Worm (Caenorhabditis elegans) whole organism, early embryonic: ENCODE data around the gene prp-18.

Experiments used
- B0310.2 ChIP-seq: sonication (generic microtip); optimal IDR thresholded peaks from 2 replicates; lab custom pipeline; 2016; ENCODE audit warnings: mild to moderate bottlenecking, missing genetic modification characterization, missing compliant biosample characterization
- F13C5.2 ChIP-seq: sonication (generic microtip); optimal IDR thresholded peaks from 2 replicates; lab custom pipeline; 2017; ENCODE audit warnings: mild to moderate bottlenecking, missing genetic modification characterization, inconsistent platforms, missing compliant biosample characterization
- aly-1 ChIP-seq: sonication (generic microtip); optimal IDR thresholded peaks from 2 replicates; lab custom pipeline; 2016; ENCODE audit warnings: missing genetic modification characterization, missing compliant biosample characterization
- ama-1 ChIP-seq: fragments of 150-350 bp; optimal IDR thresholded peaks from 2 replicates; lab custom pipeline; 2014
- ceh-13 ChIP-seq: fragments of 200-800 bp; sonication (Bioruptor generic); optimal IDR thresholded peaks from 2 replicates; lab custom pipeline; 2018; ENCODE audit warnings: mild to moderate bottlenecking, missing genetic modification characterization, missing compliant biosample characterization
- ceh-36 ChIP-seq: sonication (generic microtip); optimal IDR thresholded peaks from 2 replicates; lab custom pipeline; 2016; ENCODE audit warnings: missing genetic modification characterization, inconsistent platforms, missing compliant biosample characterization
- ets-7 ChIP-seq: sonication (generic microtip); optimal IDR thresholded peaks from 2 replicates; lab custom pipeline; 2016; ENCODE audit warnings: missing genotype, missing genetic modification characterization, missing compliant biosample characterization
- flt-1 ChIP-seq: fragments of 200-800 bp; sonication (Bioruptor generic); IDR thresholded peaks from 2 replicates; pipeline ENCODE4 v1.3.6; 2022; ENCODE audit warnings: missing genetic modification characterization, missing compliant biosample characterization
- hmbx-1 ChIP-seq: sonication (generic microtip); optimal IDR thresholded peaks from 2 replicates; lab custom pipeline; 2016; ENCODE audit warnings: mild to moderate bottlenecking, missing genetic modification characterization, missing compliant biosample characterization
- hmg-4 ChIP-seq: fragments of 200-800 bp; sonication (Bioruptor generic); optimal IDR thresholded peaks from 2 replicates; lab custom pipeline; 2018; ENCODE audit warnings: mild to moderate bottlenecking, missing genetic modification characterization, missing compliant biosample characterization
- hnd-1 ChIP-seq: sonication (generic microtip); optimal IDR thresholded peaks from 2 replicates; lab custom pipeline; 2016; ENCODE audit warnings: missing genetic modification characterization, missing compliant biosample characterization
- pes-1 ChIP-seq: fragments of 200-800 bp; sonication (Bioruptor generic); IDR thresholded peaks from 2 replicates; pipeline ENCODE4 v1.3.6; 2022; ENCODE audit warnings: missing genetic modification reagents, missing genetic modification characterization, missing compliant biosample characterization
- scrt-1 ChIP-seq: fragments of 200-800 bp; sonication (Bioruptor generic); IDR thresholded peaks from 2 replicates; pipeline ENCODE4 v1.3.6; 2022; ENCODE audit warnings: missing genetic modification characterization, missing compliant biosample characterization
- sea-1 ChIP-seq: fragments of 200-800 bp; sonication (Bioruptor generic); conservative IDR thresholded peaks from 2 replicates; pipeline ENCODE4 v1.3.6; 2022; ENCODE audit warnings: missing genetic modification characterization, missing compliant biosample characterization
- tbx-11 ChIP-seq: fragments of 200-800 bp; sonication (Bioruptor generic); IDR thresholded peaks from 2 replicates; pipeline ENCODE4 v1.3.6; 2022; ENCODE audit warnings: missing genetic modification characterization, missing compliant biosample characterization
- tbx-37 ChIP-seq: fragments of 200-800 bp; sonication (Bioruptor generic); conservative IDR thresholded peaks from 2 replicates; pipeline ENCODE4 v1.3.6; 2022; ENCODE audit warnings: missing genetic modification reagents, missing genetic modification characterization, missing compliant biosample characterization
- tra-4 ChIP-seq: sonication (generic microtip); optimal IDR thresholded peaks from 2 replicates; lab custom pipeline; 2017; ENCODE audit warnings: missing genetic modification characterization, missing compliant biosample characterization

Gene prp-18

ce11 chrIV:9884257-9884656 lies at the start of gene prp-18, which contains the start of gene mccc-1:
Gene prp-18 (minus strand): TSS chrIV:9884383.
Gene mccc-1 (plus strand): TSS chrIV:9884570.
- TF ChIP-seq hnd-1 (tag; lab: Kevin White, UChicago) (no peak), ceh-36 (no peak), tra-4 (tag; lab: Kevin White, UChicago) (no peak)

- TF ChIP-seq scrt-1 (GFP tag; lab: Robert Waterston, UW) (no peak), F13C5.2 (tag; lab: Kevin White, UChicago) (no peak), B0310.2 (tag; lab: Kevin White, UChicago) (no peak), ceh-13 (no peak), pes-1 (no peak), hnd-1 (tag; lab: Kevin White, UChicago) (no peak), tbx-37 (GFP tag; lab: Robert Waterston, UW) (no peak), tra-4 (tag; lab: Kevin White, UChicago) (no peak), aly-1 (no peak), ceh-36 (no peak), hmg-4 (no peak), ets-7 (tag; lab: Kevin White, UChicago) (no peak), sea-1 (GFP tag; lab: Robert Waterston, UW) (no peak), ama-1 (lab: Kevin White, UChicago) (no peak), tbx-11 (no peak), hmbx-1 (no peak), flt-1 (GFP tag; lab: Robert Waterston, UW) (no peak)
Observed at ce11 chrIV:9933580-9933979, 49.4 kb upstream of the prp-18 start, which contains the start of gene spe-29. Gene spe-29 (plus strand): TSS chrIV:9933880.

- TF ChIP-seq hnd-1 (tag; lab: Kevin White, UChicago) (no peak), ama-1 (lab: Kevin White, UChicago) (no peak), F13C5.2 (tag; lab: Kevin White, UChicago) (no peak), aly-1 (no peak), tbx-11 (no peak), B0310.2 (tag; lab: Kevin White, UChicago) (no peak), ets-7 (tag; lab: Kevin White, UChicago) (no peak), flt-1 (GFP tag; lab: Robert Waterston, UW) (no peak), hmbx-1 (no peak), scrt-1 (GFP tag; lab: Robert Waterston, UW) (no peak), ceh-13 (no peak), ceh-36 (no peak), tbx-37 (GFP tag; lab: Robert Waterston, UW) (no peak)
Observed at ce11 chrIV:9932055-9932454, 47.9 kb upstream of the prp-18 start, which contains the start of the genes trmt-10A and F25H8.2. Gene trmt-10A (minus strand): TSS chrIV:9932213. Gene F25H8.2 (plus strand): TSS chrIV:9932235.

ce11 chrIV:9928180-9928896 lies 44.2 kb upstream of the prp-18 start, which contains the start of gene dur-1:
Gene dur-1 (minus strand): TSS chrIV:9928230.
- TF ChIP-seq hmbx-1 (no peak), hnd-1 (tag; lab: Kevin White, UChicago) (no peak), ceh-36 (no peak)

- no peak for TF ChIP-seq ets-7 (tag; lab: Kevin White, UChicago)
- TF ChIP-seq F13C5.2 (tag; lab: Kevin White, UChicago), result no peak
- TF ChIP-seq hnd-1 (tag; lab: Kevin White, UChicago), result no peak
- TF ChIP-seq aly-1, result no peak
- no peak for TF ChIP-seq ceh-36
- no peak for TF ChIP-seq B0310.2 (tag; lab: Kevin White, UChicago)
- TF ChIP-seq scrt-1 (GFP tag; lab: Robert Waterston, UW), result no peak
- no peak for TF ChIP-seq tra-4 (tag; lab: Kevin White, UChicago)
- TF ChIP-seq pes-1, result no peak
- TF ChIP-seq tbx-37 (GFP tag; lab: Robert Waterston, UW), result no peak
- TF ChIP-seq sea-1 (GFP tag; lab: Robert Waterston, UW), result no peak
- no peak for TF ChIP-seq hmbx-1
- TF ChIP-seq ama-1 (lab: Kevin White, UChicago), result no peak
- no peak for TF ChIP-seq hmg-4
- no peak for TF ChIP-seq tbx-11
- TF ChIP-seq ceh-13, result no peak
- no peak for TF ChIP-seq flt-1 (GFP tag; lab: Robert Waterston, UW)
Observed at ce11 chrIV:9924419-9924818, 40.2 kb upstream of the prp-18 start.

- TF ChIP-seq hnd-1 (tag; lab: Kevin White, UChicago) (no peak), hmg-4 (no peak), tbx-11 (no peak), aly-1 (no peak), flt-1 (GFP tag; lab: Robert Waterston, UW) (no peak), hmbx-1 (no peak), ets-7 (tag; lab: Kevin White, UChicago) (no peak), ceh-13 (no peak), F13C5.2 (tag; lab: Kevin White, UChicago) (no peak), B0310.2 (tag; lab: Kevin White, UChicago) (no peak), tbx-37 (GFP tag; lab: Robert Waterston, UW) (no peak), pes-1 (no peak), ama-1 (lab: Kevin White, UChicago) (no peak), tra-4 (tag; lab: Kevin White, UChicago) (no peak), ceh-36 (no peak), scrt-1 (GFP tag; lab: Robert Waterston, UW) (no peak), sea-1 (GFP tag; lab: Robert Waterston, UW) (no peak)
Observed at ce11 chrIV:9920426-9920825, 36.2 kb upstream of the prp-18 start.

ce11 chrIV:9918021-9918420 lies 33.8 kb upstream of the prp-18 start:
- no peak for TF ChIP-seq ama-1 (lab: Kevin White, UChicago)
- no peak for TF ChIP-seq flt-1 (GFP tag; lab: Robert Waterston, UW)
- no peak for TF ChIP-seq hnd-1 (tag; lab: Kevin White, UChicago)
- no peak for TF ChIP-seq ceh-36
- no peak for TF ChIP-seq aly-1
- TF ChIP-seq hmbx-1, result no peak
- no peak for TF ChIP-seq F13C5.2 (tag; lab: Kevin White, UChicago)
- TF ChIP-seq ets-7 (tag; lab: Kevin White, UChicago), result no peak
- TF ChIP-seq sea-1 (GFP tag; lab: Robert Waterston, UW), result no peak
- TF ChIP-seq B0310.2 (tag; lab: Kevin White, UChicago), result no peak
- TF ChIP-seq pes-1, result no peak
- TF ChIP-seq tbx-11, result no peak
